Fruit fly (Drosophila melanogaster) whole organism, embryonic: Measurements from ENCODE around the gene CG42823.

Experiments
- Aef1 ChIP-seq: fragments of 200-800 bp; sonication (Bioruptor generic); IDR thresholded peaks from 3 replicates; pipeline ENCODE4 v1.3.6; 2022; ENCODE audit warnings: missing biosample characterization, missing genetic modification characterization
- Atf3 ChIP-seq: fragments of 200-800 bp; sonication (Bioruptor generic); optimal IDR thresholded peaks from 3 replicates; lab custom pipeline; 2016; ENCODE audit warnings: missing biosample characterization, missing genetic modification characterization
- BtbVII ChIP-seq: fragments of 200-800 bp; sonication (Bioruptor generic); optimal IDR thresholded peaks from 3 replicates; lab custom pipeline; 2017; ENCODE audit warnings: missing biosample characterization, mild to moderate bottlenecking, missing genetic modification characterization
- CG10543 ChIP-seq: fragments of 200-800 bp; sonication (Bioruptor generic); optimal IDR thresholded peaks from 3 replicates; lab custom pipeline; 2017; ENCODE audit warnings: missing biosample characterization, mild to moderate bottlenecking, missing genetic modification characterization, moderate library complexity
- CG10654 ChIP-seq: fragments of 200-800 bp; sonication (Bioruptor generic); optimal IDR thresholded peaks from 2 replicates; lab custom pipeline; 2016; ENCODE audit warnings: missing biosample characterization, missing genetic modification characterization
- CG12071 ChIP-seq: fragments of 200-800 bp; sonication (Bioruptor generic); optimal IDR thresholded peaks from 3 replicates; lab custom pipeline; 2018; ENCODE audit warnings: missing biosample characterization, mild to moderate bottlenecking, missing genetic modification characterization
- CG12155 ChIP-seq: fragments of 200-800 bp; sonication (Bioruptor generic); optimal IDR thresholded peaks from 3 replicates; lab custom pipeline; 2016; ENCODE audit warnings: missing biosample characterization, missing genetic modification characterization
- CG13775 ChIP-seq: fragments of 200-800 bp; sonication (Bioruptor generic); optimal IDR thresholded peaks from 3 replicates; lab custom pipeline; 2017; ENCODE audit warnings: missing biosample characterization, mild to moderate bottlenecking, missing genetic modification characterization
- CG14710 ChIP-seq: fragments of 200-800 bp; sonication (Bioruptor generic); optimal IDR thresholded peaks from 3 replicates; lab custom pipeline; 2019; ENCODE audit warnings: missing biosample characterization, mild to moderate bottlenecking, missing genetic modification characterization, moderate library complexity
- CG15269 ChIP-seq: fragments of 200-800 bp; sonication (Bioruptor generic); optimal IDR thresholded peaks from 2 replicates; lab custom pipeline; 2018; ENCODE audit warnings: missing biosample characterization, mild to moderate bottlenecking, missing genetic modification characterization, moderate library complexity
- CG15601 ChIP-seq: fragments of 200-800 bp; sonication (Bioruptor generic); optimal IDR thresholded peaks from 3 replicates; lab custom pipeline; 2019; ENCODE audit warnings: missing biosample characterization, mild to moderate bottlenecking, missing genetic modification characterization, moderate library complexity
- CG1832 ChIP-seq: fragments of 200-800 bp; sonication (Bioruptor generic); optimal IDR thresholded peaks from 2 replicates; lab custom pipeline; 2017; ENCODE audit warnings: missing biosample characterization, mild to moderate bottlenecking, missing genetic modification characterization, inconsistent platforms
- CG2116 ChIP-seq: fragments of 200-800 bp; sonication (Bioruptor generic); optimal IDR thresholded peaks from 3 replicates; lab custom pipeline; 2018; ENCODE audit warnings: missing biosample characterization, mild to moderate bottlenecking, missing genetic modification characterization
- CG30403 ChIP-seq: fragments of 200-800 bp; sonication (Bioruptor generic); optimal IDR thresholded peaks from 3 replicates; lab custom pipeline; 2016; ENCODE audit warnings: missing biosample characterization, missing genetic modification characterization
- CG4328 ChIP-seq: fragments of 200-800 bp; sonication (Bioruptor generic); optimal IDR thresholded peaks from 3 replicates; lab custom pipeline; 2017; ENCODE audit warnings: missing biosample characterization, missing genetic modification reagents, missing genetic modification characterization
- CG8359 ChIP-seq: fragments of 200-800 bp; sonication (Bioruptor generic); optimal IDR thresholded peaks from 2 replicates; lab custom pipeline; 2017; ENCODE audit warnings: missing biosample characterization, mild to moderate bottlenecking, missing genetic modification characterization, borderline replicate concordance
- CG9727 ChIP-seq: fragments of 200-800 bp; sonication (Bioruptor generic); optimal IDR thresholded peaks from 3 replicates; lab custom pipeline; 2017; ENCODE audit warnings: missing biosample characterization, mild to moderate bottlenecking, missing genetic modification characterization
- CkIIα-i1 ChIP-seq: fragments of 200-800 bp; sonication (Bioruptor generic); IDR thresholded peaks from 2 replicates; pipeline ENCODE4 v1.3.6; 2022; ENCODE audit warnings: missing biosample characterization, missing genetic modification characterization
- Dip3 ChIP-seq: fragments of 200-800 bp; sonication (Bioruptor generic); optimal IDR thresholded peaks from 3 replicates; lab custom pipeline; 2016; ENCODE audit warnings: missing biosample characterization, missing genetic modification characterization
- E2f1 ChIP-seq: fragments of 200-800 bp; sonication (Bioruptor generic); IDR thresholded peaks from 2 replicates; pipeline ENCODE4 v1.3.6; 2022; ENCODE audit warnings: missing biosample characterization, missing genetic modification characterization
- E2f2 ChIP-seq: fragments of 200-800 bp; sonication (Bioruptor generic); IDR thresholded peaks from 2 replicates; pipeline ENCODE4 v1.3.6; 2022; ENCODE audit warnings: missing biosample characterization, missing genetic modification characterization
- Gsc ChIP-seq: fragments of 200-800 bp; sonication (Bioruptor generic); IDR thresholded peaks from 2 replicates; pipeline ENCODE4 v1.3.6; 2022; ENCODE audit warnings: missing biosample characterization, missing genetic modification characterization
- H15 ChIP-seq: fragments of 200-800 bp; sonication (Bioruptor generic); IDR thresholded peaks from 3 replicates; pipeline ENCODE4 v1.3.6; 2022; ENCODE audit warnings: missing biosample characterization, missing genetic modification characterization
- Hey ChIP-seq: fragments of 200-800 bp; sonication (Bioruptor generic); optimal IDR thresholded peaks from 3 replicates; lab custom pipeline; 2018; ENCODE audit warnings: missing biosample characterization, mild to moderate bottlenecking, missing genetic modification characterization
- ab ChIP-seq: fragments of 200-800 bp; sonication (Bioruptor generic); optimal IDR thresholded peaks from 2 replicates; lab custom pipeline; 2016; ENCODE audit warnings: missing biosample characterization, missing genetic modification characterization
- btn ChIP-seq: fragments of 200-800 bp; sonication (Bioruptor generic); optimal IDR thresholded peaks from 2 replicates; lab custom pipeline; 2016; ENCODE audit warnings: missing biosample characterization, missing genetic modification characterization
- cad ChIP-seq: fragments of >200 bp; optimal IDR thresholded peaks from 2 replicates; lab custom pipeline; 2017; ENCODE audit warnings: missing biosample characterization, missing genetic modification characterization
- crp ChIP-seq, 2 experiments: fragments of 200-800 bp; sonication (Bioruptor generic); optimal IDR thresholded peaks; 2 replicates in 1 of 2; 3 replicates in 1 of 2; lab custom pipeline; 2017; ENCODE audit warnings: missing biosample characterization in 2 of 2, missing genetic modification characterization in 2 of 2, mild to moderate bottlenecking in 1 of 2, moderate library complexity in 1 of 2
- cwo ChIP-seq: fragments of 200-800 bp; sonication (Bioruptor generic); optimal IDR thresholded peaks from 3 replicates; lab custom pipeline; 2017; ENCODE audit warnings: missing biosample characterization, missing genetic modification characterization, mild to moderate bottlenecking, moderate library complexity, missing genetic modification reagents
- da ChIP-seq: fragments of 200-800 bp; sonication (Bioruptor generic); optimal IDR thresholded peaks from 2 replicates; lab custom pipeline; 2016; ENCODE audit warnings: missing biosample characterization, missing genetic modification characterization
- dati ChIP-seq: fragments of 200-800 bp; sonication (Bioruptor generic); IDR thresholded peaks from 2 replicates; pipeline ENCODE4 v1.3.6; 2022; ENCODE audit warnings: missing biosample characterization, missing genetic modification characterization
- dm ChIP-seq: fragments of 200-800 bp; sonication (Bioruptor generic); optimal IDR thresholded peaks from 3 replicates; lab custom pipeline; 2016; ENCODE audit warnings: missing biosample characterization, missing genetic modification characterization
- esg ChIP-seq: fragments of 200-800 bp; sonication (Bioruptor generic); conservative IDR thresholded peaks from 2 replicates; pipeline ENCODE4 v1.3.6; 2022; ENCODE audit warnings: missing biosample characterization, missing genetic modification characterization
- eve ChIP-seq, 2 experiments: fragments of >200 bp; optimal IDR thresholded peaks; 2 replicates each; lab custom pipeline; 2017; ENCODE audit warnings: missing biosample characterization in 2 of 2, missing genetic modification characterization in 2 of 2
- gcm ChIP-seq: fragments of 200-800 bp; sonication (Bioruptor generic); optimal IDR thresholded peaks from 2 replicates; lab custom pipeline; 2019; ENCODE audit warnings: missing biosample characterization, mild to moderate bottlenecking, missing genetic modification characterization, moderate library complexity
- gro ChIP-seq: fragments of 200-800 bp; sonication (Bioruptor generic); optimal IDR thresholded peaks from 2 replicates; lab custom pipeline; 2016; ENCODE audit warnings: missing biosample characterization, missing genetic modification characterization
- hth ChIP-seq: fragments of >200 bp; optimal IDR thresholded peaks from 2 replicates; lab custom pipeline; 2017; ENCODE audit warnings: inconsistent platforms
- kay ChIP-seq: fragments of 200-800 bp; sonication (Bioruptor generic); optimal IDR thresholded peaks from 2 replicates; lab custom pipeline; 2016; ENCODE audit warnings: missing biosample characterization, missing genetic modification characterization
- klu ChIP-seq: fragments of 200-800 bp; sonication (Bioruptor generic); IDR thresholded peaks from 2 replicates; pipeline ENCODE4 v1.3.6; 2022; ENCODE audit warnings: missing biosample characterization, missing genetic modification characterization
- lilli ChIP-seq: fragments of 200-800 bp; sonication (Bioruptor generic); optimal IDR thresholded peaks from 3 replicates; lab custom pipeline; 2016; ENCODE audit warnings: missing biosample characterization, missing genetic modification characterization
- lola ChIP-seq, 3 experiments: fragments of >200 bp in 2 of 3; fragments of 200-800 bp in 1 of 3; sonication (Bioruptor generic) in 1 of 3; optimal IDR thresholded peaks; 2 replicates each; lab custom pipeline; 2017 to 2019; ENCODE audit warnings: missing biosample characterization in 3 of 3, missing genetic modification characterization in 3 of 3, mild to moderate bottlenecking in 1 of 3, moderate library complexity in 1 of 3
- odd ChIP-seq: fragments of 200-800 bp; sonication (Bioruptor generic); optimal IDR thresholded peaks from 2 replicates; lab custom pipeline; 2017; ENCODE audit warnings: missing biosample characterization, mild to moderate bottlenecking, missing genetic modification characterization
- pfk ChIP-seq: fragments of 200-800 bp; sonication (Bioruptor generic); optimal IDR thresholded peaks from 2 replicates; lab custom pipeline; 2018; ENCODE audit warnings: missing biosample characterization, mild to moderate bottlenecking, missing genetic modification characterization, moderate library complexity
- phol ChIP-seq: fragments of 200-800 bp; sonication (Bioruptor generic); optimal IDR thresholded peaks from 3 replicates; lab custom pipeline; 2018; ENCODE audit warnings: missing biosample characterization, mild to moderate bottlenecking, missing genetic modification characterization, moderate library complexity
- ranshi ChIP-seq: fragments of 200-800 bp; sonication (Bioruptor generic); IDR thresholded peaks from 2 replicates; pipeline ENCODE4 v1.3.6; 2022; ENCODE audit warnings: missing biosample characterization, missing genetic modification characterization
- sens-2 ChIP-seq: fragments of 200-800 bp; sonication (Bioruptor generic); IDR thresholded peaks from 2 replicates; pipeline ENCODE4 v1.3.6; 2022; ENCODE audit warnings: missing biosample characterization, missing genetic modification characterization
- ttk ChIP-seq: fragments of 200-800 bp; sonication (Bioruptor generic); IDR thresholded peaks from 2 replicates; pipeline ENCODE4 v2.1.2; 2022; ENCODE audit warnings: missing biosample characterization, missing genetic modification characterization
- unpg ChIP-seq: fragments of 200-800 bp; sonication (Bioruptor generic); optimal IDR thresholded peaks from 3 replicates; lab custom pipeline; 2018; ENCODE audit warnings: missing biosample characterization, mild to moderate bottlenecking, missing genetic modification characterization, moderate library complexity
- vnd ChIP-seq: fragments of 200-800 bp; sonication (Bioruptor generic); IDR thresholded peaks from 3 replicates; pipeline ENCODE4 v1.3.6; 2022; ENCODE audit warnings: missing biosample characterization, missing genetic modification characterization; ENCODE audit not compliant: partially characterized antibody

Gene CG42823

DNA sequence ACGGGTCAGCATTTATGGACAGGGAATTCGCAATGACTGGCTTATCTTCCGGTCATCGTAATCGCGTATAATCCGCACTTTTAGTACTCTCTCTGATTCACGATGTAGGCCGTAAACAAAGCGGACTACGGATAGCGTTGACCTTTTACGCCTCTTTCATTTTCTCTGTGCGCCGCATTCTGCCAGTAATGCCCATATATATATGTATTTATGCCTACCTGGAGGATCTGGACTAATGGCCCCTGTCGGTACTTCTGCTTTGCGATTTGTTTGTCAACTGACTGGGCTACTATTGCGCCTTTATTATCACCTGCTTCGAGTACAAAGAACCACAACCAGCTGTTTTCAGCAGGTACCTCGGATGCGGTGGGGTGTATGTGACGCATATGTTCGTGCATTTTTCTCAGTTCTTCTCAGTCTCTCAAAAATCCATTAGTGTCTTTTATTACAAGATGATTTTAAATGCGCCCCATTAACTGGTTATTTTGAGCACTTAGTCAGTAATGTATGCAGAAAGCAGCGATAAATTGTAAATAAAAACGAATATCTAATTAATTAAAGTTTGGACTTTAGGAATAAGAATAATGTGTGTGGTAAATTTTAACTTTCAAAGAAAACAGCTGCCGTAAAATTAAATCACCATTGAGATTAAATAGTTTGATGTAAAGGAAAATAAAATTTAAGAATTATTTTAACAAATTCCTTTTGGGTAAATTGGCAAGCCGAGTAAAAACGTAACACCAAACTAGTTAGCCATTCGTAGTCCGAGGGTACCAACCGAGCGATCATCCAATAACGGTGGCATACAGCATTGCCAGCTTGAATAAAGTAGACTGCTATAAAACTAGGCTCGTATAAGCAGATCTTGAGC lies 10.4 kb downstream of the CG42823 start, which contains the start of gene CREG:
Gene CREG, minus strand, starts transcription at position 323 of the 871 bp plus-strand sequence.
- TF ChIP-seq dm (no peak), lilli (GFP tag; lab: Kevin White, UChicago) (peak; percentile 17), Hey (tag; lab: Kevin White, UChicago) (no peak), sens-2 (GFP tag; lab: Robert Waterston, UW) (no peak), lola (GFP tag; optimal IDR thresholded peaks at IDR 0.05; lab: Kevin White, UChicago) (peak in 1 of 3 experiments; percentile 57), gcm (no peak), cad (peak; percentile 74), pfk (GFP tag; lab: Kevin White, UChicago) (no peak), Aef1 (GFP tag; lab: Robert Waterston, UW) (no peak), cwo (no peak), phol (tag; lab: Kevin White, UChicago) (peak; percentile 17), odd (GFP tag; lab: Kevin White, UChicago) (no peak), da (no peak), CG15269 (no peak), Dip3 (GFP tag; lab: Kevin White, UChicago) (no peak), hth (lab: Kevin White, UChicago) (no peak), eve (GFP tag; optimal IDR thresholded peaks at IDR 0.05; lab: Kevin White, UChicago) (peak in 1 of 2 experiments; percentile 13), CG15601 (tag; lab: Kevin White, UChicago) (no peak), E2f2 (GFP tag; lab: Robert Waterston, UW) (no peak), kay (no peak), vnd (GFP tag; lab: Robert Waterston, UW) (no peak), CG13775 (GFP tag; lab: Kevin White, UChicago) (peak; percentile 58), CG9727 (peak; percentile 59), Atf3 (GFP tag; lab: Kevin White, UChicago) (no peak), CG10543 (GFP tag; lab: Kevin White, UChicago) (peak; percentile 17), btn (GFP tag; lab: Kevin White, UChicago) (no peak), gro (no peak), CG10654 (no peak), ab (GFP tag; lab: Kevin White, UChicago) (no peak), crp (GFP tag; optimal IDR thresholded peaks at IDR 0.05; lab: Kevin White, UChicago) (peak in 1 of 2 experiments; percentile 70), CkIIα-i1 (GFP tag; lab: Robert Waterston, UW) (no peak), dati (GFP tag; lab: Robert Waterston, UW) (no peak), CG4328 (GFP tag; lab: Kevin White, UChicago) (no peak), CG14710 (peak; percentile 40), CG2116 (GFP tag; lab: Kevin White, UChicago) (peak; percentile 11), CG1832 (no peak), BtbVII (peak; percentile 15), CG12155 (no peak), CG8359 (GFP tag; lab: Kevin White, UChicago) (no peak), esg (no peak), CG12071 (no peak), Gsc (GFP tag; lab: Robert Waterston, UW) (no peak), CG30403 (peak; percentile 49), E2f1 (GFP tag; lab: Robert Waterston, UW) (peak; percentile 29; the same call in 1 of the 2 replicates), unpg (no peak), H15 (GFP tag; lab: Robert Waterston, UW) (no peak), klu (no peak), ttk (GFP tag; lab: Robert Waterston, UW) (no peak), ranshi (GFP tag; lab: Robert Waterston, UW) (no peak)
